Fruit fly (Drosophila melanogaster) whole organism, prepupa: ENCODE data around the gene Setx.

Experiments
- Blimp-1 ChIP-seq: fragments of 200-800 bp; sonication (Bioruptor generic); optimal IDR thresholded peaks from 3 replicates; lab custom pipeline; 2017; ENCODE audit warnings: missing biosample characterization, missing genetic modification characterization, mild to moderate bottlenecking, moderate library complexity, missing genetic modification reagents
- CG10669 ChIP-seq: fragments of 200-800 bp; sonication (Bioruptor generic); optimal IDR thresholded peaks from 3 replicates; lab custom pipeline; 2018; ENCODE audit warnings: missing biosample characterization, mild to moderate bottlenecking, missing genetic modification characterization, moderate library complexity
- CG11762 ChIP-seq: fragments of 200-800 bp; sonication (Bioruptor generic); optimal IDR thresholded peaks from 3 replicates; lab custom pipeline; 2016; ENCODE audit warnings: missing biosample characterization, missing genetic modification characterization; ENCODE audit not compliant: insufficient read depth
- CG11902 ChIP-seq: fragments of 200-800 bp; sonication (Bioruptor generic); optimal IDR thresholded peaks from 3 replicates; lab custom pipeline; 2016; ENCODE audit warnings: missing biosample characterization, missing genetic modification characterization
- CG15336 ChIP-seq: fragments of 200-800 bp; sonication (Bioruptor generic); IDR thresholded peaks from 2 replicates; pipeline ENCODE4 v1.3.6; 2022; ENCODE audit warnings: missing biosample characterization, missing genetic modification characterization
- CG16779 ChIP-seq: fragments of 200-800 bp; sonication (Bioruptor generic); optimal IDR thresholded peaks from 3 replicates; lab custom pipeline; 2017; ENCODE audit warnings: missing biosample characterization, mild to moderate bottlenecking, missing genetic modification characterization
- CG3032 ChIP-seq: fragments of 200-800 bp; optimal IDR thresholded peaks from 2 replicates; lab custom pipeline; 2019; ENCODE audit warnings: missing biosample characterization, mild to moderate bottlenecking, missing genetic modification characterization, moderate library complexity
- CG31627 ChIP-seq: fragments of 200-800 bp; sonication (Bioruptor generic); optimal IDR thresholded peaks from 3 replicates; lab custom pipeline; 2016; ENCODE audit warnings: missing biosample characterization, missing genetic modification characterization
- CG32006 ChIP-seq: fragments of 200-800 bp; sonication (Bioruptor generic); optimal IDR thresholded peaks from 3 replicates; lab custom pipeline; 2017; ENCODE audit warnings: missing biosample characterization, mild to moderate bottlenecking, missing genetic modification characterization
- CG34406 ChIP-seq: fragments of 200-800 bp; sonication (Bioruptor generic); optimal IDR thresholded peaks from 3 replicates; lab custom pipeline; 2016; ENCODE audit warnings: missing biosample characterization, missing genetic modification characterization
- CG3919 ChIP-seq: fragments of 200-800 bp; sonication (Bioruptor generic); optimal IDR thresholded peaks from 3 replicates; lab custom pipeline; 2016; ENCODE audit warnings: missing biosample characterization, missing genetic modification characterization
- CG4318 ChIP-seq: fragments of 200-800 bp; sonication (Bioruptor generic); optimal IDR thresholded peaks from 3 replicates; lab custom pipeline; 2017; ENCODE audit warnings: missing biosample characterization, mild to moderate bottlenecking, missing genetic modification characterization
- CG6163 ChIP-seq: fragments of 200-800 bp; sonication (Bioruptor generic); IDR thresholded peaks from 3 replicates; pipeline ENCODE4 v1.3.6; 2022; ENCODE audit warnings: missing biosample characterization, missing genetic modification characterization
- CG6276 ChIP-seq: fragments of 200-800 bp; sonication (Bioruptor generic); optimal IDR thresholded peaks from 2 replicates; lab custom pipeline; 2017; ENCODE audit warnings: missing biosample characterization, mild to moderate bottlenecking, missing genetic modification characterization
- CG6792 ChIP-seq: fragments of 200-800 bp; sonication (Bioruptor generic); optimal IDR thresholded peaks from 3 replicates; lab custom pipeline; 2016; ENCODE audit warnings: missing biosample characterization, missing genetic modification characterization
- CG6808 ChIP-seq: fragments of 200-800 bp; sonication (Bioruptor generic); optimal IDR thresholded peaks from 3 replicates; lab custom pipeline; 2017; ENCODE audit warnings: missing biosample characterization, missing genetic modification characterization, mild to moderate bottlenecking, moderate library complexity, missing genetic modification reagents
- CG6854 ChIP-seq: fragments of 200-800 bp; sonication (Bioruptor generic); optimal IDR thresholded peaks from 2 replicates; lab custom pipeline; 2017; ENCODE audit warnings: missing biosample characterization, mild to moderate bottlenecking, missing genetic modification characterization
- CG8119 ChIP-seq: fragments of 200-800 bp; sonication (Bioruptor generic); IDR thresholded peaks from 3 replicates; pipeline ENCODE4 v1.3.6; 2022; ENCODE audit warnings: missing biosample characterization, missing genetic modification characterization
- CG8319 ChIP-seq: fragments of 200-800 bp; sonication (Bioruptor generic); optimal IDR thresholded peaks from 3 replicates; lab custom pipeline; 2016; ENCODE audit warnings: missing biosample characterization, missing genetic modification characterization
- Eip75B ChIP-seq: fragments of 200-800 bp; sonication (Bioruptor generic); optimal IDR thresholded peaks from 3 replicates; lab custom pipeline; 2016; ENCODE audit warnings: missing biosample characterization, missing genetic modification characterization
- Eip78C ChIP-seq: fragments of 200-800 bp; sonication (Bioruptor generic); peaks from one replicate; lab custom pipeline; 2016; ENCODE audit warnings: missing biosample characterization, missing genetic modification characterization
- Eip93F ChIP-seq: fragments of 200-800 bp; sonication (Bioruptor generic); optimal IDR thresholded peaks from 2 replicates; lab custom pipeline; 2016; ENCODE audit warnings: missing biosample characterization, mild to moderate bottlenecking, missing genetic modification characterization
- Ets21C ChIP-seq: fragments of 200-800 bp; sonication (Bioruptor generic); optimal IDR thresholded peaks from 3 replicates; lab custom pipeline; 2016; ENCODE audit warnings: missing biosample characterization, missing genetic modification characterization
- Ets96B ChIP-seq: fragments of 200-800 bp; optimal IDR thresholded peaks from 2 replicates; lab custom pipeline; 2019; ENCODE audit warnings: missing biosample characterization, mild to moderate bottlenecking, missing genetic modification characterization, moderate library complexity
- Gug ChIP-seq: fragments of 200-800 bp; sonication (Bioruptor generic); IDR thresholded peaks from 2 replicates; pipeline ENCODE4 v1.3.6; 2022; ENCODE audit warnings: missing biosample characterization, missing genetic modification characterization
- Hr38 ChIP-seq: sonication (Bioruptor generic); optimal IDR thresholded peaks from 2 replicates; lab custom pipeline; 2016; ENCODE audit warnings: missing biosample characterization, missing genetic modification characterization
- Hr4 ChIP-seq: fragments of 200-800 bp; sonication (Bioruptor generic); optimal IDR thresholded peaks from 3 replicates; lab custom pipeline; 2016; ENCODE audit warnings: missing biosample characterization, missing genetic modification characterization
- Lpt ChIP-seq: fragments of 200-800 bp; sonication (Bioruptor generic); optimal IDR thresholded peaks from 3 replicates; lab custom pipeline; 2016; ENCODE audit warnings: missing biosample characterization, missing genetic modification characterization
- OdsH ChIP-seq: fragments of 200-800 bp; sonication (Bioruptor generic); optimal IDR thresholded peaks from 3 replicates; lab custom pipeline; 2016; ENCODE audit warnings: missing biosample characterization, missing genetic modification characterization
- Smox ChIP-seq: fragments of 200-800 bp; sonication (Bioruptor generic); optimal IDR thresholded peaks from 3 replicates; lab custom pipeline; 2016; ENCODE audit warnings: missing biosample characterization, missing genetic modification characterization
- Sox14 ChIP-seq: fragments of 200-800 bp; sonication (Bioruptor generic); optimal IDR thresholded peaks from 3 replicates; lab custom pipeline; 2016; ENCODE audit warnings: missing biosample characterization, missing genetic modification characterization
- achi ChIP-seq: fragments of 200-800 bp; sonication (Bioruptor generic); optimal IDR thresholded peaks from 3 replicates; lab custom pipeline; 2016; ENCODE audit warnings: missing biosample characterization, missing genetic modification characterization
- dac ChIP-seq: fragments of 200-800 bp; sonication (Bioruptor generic); optimal IDR thresholded peaks from 2 replicates; lab custom pipeline; 2017; ENCODE audit warnings: missing biosample characterization, mild to moderate bottlenecking, missing genetic modification characterization
- fd59A ChIP-seq: fragments of 200-800 bp; sonication (Bioruptor generic); optimal IDR thresholded peaks from 2 replicates; lab custom pipeline; 2017; ENCODE audit warnings: missing biosample characterization, mild to moderate bottlenecking, missing genetic modification characterization, missing genetic modification reagents
- fd85E ChIP-seq: fragments of 200-800 bp; sonication (Bioruptor generic); optimal IDR thresholded peaks from 3 replicates; lab custom pipeline; 2016; ENCODE audit warnings: missing biosample characterization, missing genetic modification characterization
- fkh ChIP-seq: fragments of 200-800 bp; sonication (Bioruptor generic); optimal IDR thresholded peaks from 3 replicates; lab custom pipeline; 2017; ENCODE audit warnings: missing biosample characterization, mild to moderate bottlenecking, missing genetic modification characterization, moderate library complexity
- net ChIP-seq: fragments of 200-800 bp; sonication (Bioruptor generic); optimal IDR thresholded peaks from 3 replicates; lab custom pipeline; 2016; ENCODE audit warnings: missing biosample characterization, missing genetic modification characterization
- pdm3 ChIP-seq: fragments of 200-800 bp; sonication (Bioruptor generic); optimal IDR thresholded peaks from 3 replicates; lab custom pipeline; 2016; ENCODE audit warnings: missing biosample characterization, missing genetic modification characterization
- salr ChIP-seq, 2 experiments: fragments of 200-800 bp; sonication (Bioruptor generic); optimal IDR thresholded peaks; 3 replicates each; lab custom pipeline; 2016 to 2018; ENCODE audit warnings: missing biosample characterization in 2 of 2, missing genetic modification characterization in 2 of 2, mild to moderate bottlenecking in 1 of 2
- spab ChIP-seq: fragments of 200-800 bp; sonication (Bioruptor generic); optimal IDR thresholded peaks from 2 replicates; lab custom pipeline; 2017; ENCODE audit warnings: missing biosample characterization, mild to moderate bottlenecking, missing genetic modification characterization, missing genetic modification reagents
- ss ChIP-seq, 2 experiments: fragments of 200-800 bp; sonication (Bioruptor generic); optimal IDR thresholded peaks; 2 replicates in 1 of 2; 3 replicates in 1 of 2; lab custom pipeline; 2017 to 2018; ENCODE audit warnings: mild to moderate bottlenecking in 2 of 2, missing biosample characterization in 2 of 2, missing genetic modification characterization in 2 of 2, moderate library complexity in 1 of 2
- svp ChIP-seq: fragments of 200-800 bp; sonication (Bioruptor generic); peaks from one replicate; lab custom pipeline; 2016; ENCODE audit warnings: missing biosample characterization, missing genetic modification characterization
- topi ChIP-seq: fragments of 200-800 bp; sonication (Bioruptor generic); optimal IDR thresholded peaks from 3 replicates; lab custom pipeline; 2016; ENCODE audit warnings: missing biosample characterization, missing genetic modification characterization
- vri ChIP-seq: fragments of 200-800 bp; sonication (Bioruptor generic); optimal IDR thresholded peaks from 3 replicates; lab custom pipeline; 2016; ENCODE audit warnings: missing biosample characterization, mild to moderate bottlenecking, missing genetic modification characterization

Setx gene

dm6 chr3L:8150284-8150683 lies 13.0 kb upstream of the Setx start:
- TF ChIP-seq fd59A (no peak), Blimp-1 (GFP tag; lab: Kevin White, UChicago) (peak; percentile 55)
- TF ChIP-seq, all 60 proteins: peak for 1

- no peak for TF ChIP-seq OdsH
- peak; percentile 77 for TF ChIP-seq vri (GFP tag; lab: Kevin White, UChicago)
- TF ChIP-seq CG32006 (GFP tag; lab: Kevin White, UChicago), result no peak
- TF ChIP-seq dac (GFP tag; lab: Kevin White, UChicago), result no peak
- no peak for TF ChIP-seq CG4318 (GFP tag; lab: Kevin White, UChicago)
- no peak for TF ChIP-seq salr (GFP tag; optimal IDR thresholded peaks at IDR 0.05; lab: Kevin White, UChicago)
- 0 out of 2 replicates have a peak, but pooled peaks have one; percentile 10 for TF ChIP-seq CG15336 (GFP tag; lab: Robert Waterston, UW)
- TF ChIP-seq Eip78C (GFP tag; lab: Kevin White, UChicago), result peak; percentile 49
- TF ChIP-seq CG3032 (tag; lab: Kevin White, UChicago), result no peak
- no peak for TF ChIP-seq Eip75B (GFP tag; lab: Kevin White, UChicago)
- 0 out of 3 replicates have a peak, but pooled peaks have one; percentile 20 for TF ChIP-seq CG8119 (GFP tag; lab: Robert Waterston, UW)
- no peak for TF ChIP-seq CG6792 (GFP tag; lab: Kevin White, UChicago)
- TF ChIP-seq Eip93F (GFP tag; lab: Kevin White, UChicago), result no peak
- no peak for TF ChIP-seq ss (GFP tag; optimal IDR thresholded peaks at IDR 0.05; lab: Kevin White, UChicago)
- no peak for TF ChIP-seq net
Observed at dm6 chr3L:8128396-8129050, 8.8 kb downstream of the Setx start.

- peak; percentile 82 for TF ChIP-seq Eip75B (GFP tag; lab: Kevin White, UChicago)
- peak; percentile 79 for TF ChIP-seq CG11902
- peak; percentile 90 for TF ChIP-seq CG3919
- peak; percentile 78 for TF ChIP-seq topi (GFP tag; lab: Kevin White, UChicago)
- peak; percentile 83; the same call in 2 of the 3 replicates for TF ChIP-seq CG8119 (GFP tag; lab: Robert Waterston, UW)
- TF ChIP-seq CG8319 (GFP tag; lab: Kevin White, UChicago), result peak; percentile 82
- peak; percentile 89 for TF ChIP-seq Eip78C (GFP tag; lab: Kevin White, UChicago)
- peak; percentile 82 for TF ChIP-seq Ets96B (tag; lab: Kevin White, UChicago)
- peak; percentile 90 for TF ChIP-seq Hr4
- TF ChIP-seq CG6276 (GFP tag; lab: Kevin White, UChicago), result no peak
- TF ChIP-seq Sox14 (GFP tag; lab: Kevin White, UChicago), result peak; percentile 76
- TF ChIP-seq CG34406 (GFP tag; lab: Kevin White, UChicago), result peak; percentile 88
- peak; percentile 85 for TF ChIP-seq net
- TF ChIP-seq spab (GFP tag; lab: Kevin White, UChicago), result no peak
- TF ChIP-seq fd85E (GFP tag; lab: Kevin White, UChicago), result peak; percentile 74
- TF ChIP-seq CG6163 (GFP tag; lab: Robert Waterston, UW), result peak; percentile 86
- TF ChIP-seq CG16779 (tag; lab: Kevin White, UChicago), result peak; percentile 77
- TF ChIP-seq pdm3 (GFP tag; lab: Kevin White, UChicago), result no peak
- peak; percentile 79 for TF ChIP-seq Lpt
- peak; percentile 81 for TF ChIP-seq CG11762 (GFP tag; lab: Kevin White, UChicago)
- no peak for TF ChIP-seq fkh
- peak; percentile 93 for TF ChIP-seq OdsH
- TF ChIP-seq Smox (GFP tag; lab: Kevin White, UChicago), result no peak
- peak; percentile 83 for TF ChIP-seq CG31627
- peak; percentile 87 for TF ChIP-seq CG3032 (tag; lab: Kevin White, UChicago)
- TF ChIP-seq svp (GFP tag; lab: Kevin White, UChicago), result peak; percentile 96
- TF ChIP-seq salr (GFP tag; optimal IDR thresholded peaks at IDR 0.05; lab: Kevin White, UChicago), result peak; percentile 67 to 82
- TF ChIP-seq CG6854, result peak; percentile 58
- TF ChIP-seq Gug (GFP tag; lab: Robert Waterston, UW), result peak; percentile 85
- TF ChIP-seq CG10669, result no peak
- TF ChIP-seq dac (GFP tag; lab: Kevin White, UChicago), result peak; percentile 81
- TF ChIP-seq CG6808 (GFP tag; lab: Kevin White, UChicago), result no peak
- TF ChIP-seq CG15336 (GFP tag; lab: Robert Waterston, UW), result peak; percentile 86
- no peak for TF ChIP-seq Hr38 (GFP tag; lab: Kevin White, UChicago)
- TF ChIP-seq CG32006 (GFP tag; lab: Kevin White, UChicago), result peak; percentile 90
- TF ChIP-seq Ets21C (GFP tag; lab: Kevin White, UChicago), result peak; percentile 78
- TF ChIP-seq CG4318 (GFP tag; lab: Kevin White, UChicago), result no peak
- peak; percentile 84 for TF ChIP-seq Eip93F (GFP tag; lab: Kevin White, UChicago)
- peak; percentile 91 for TF ChIP-seq achi (GFP tag; lab: Kevin White, UChicago)
Observed at dm6 chr3L:8127712-8128210, 9.5 kb downstream of the Setx start, which contains the start of the genes Cds and Uba2. TSS of gene Cds (plus strand) at chr3L:8127762. TSS of gene Uba2 (minus strand) at chr3L:8127818.
